Worm (Caenorhabditis elegans) whole organism, mixed stage, embryonic: Measurements from ENCODE around the gene ugt-36.

Source experiments
- blmp-1 ChIP-seq: fragments of 150-350 bp; optimal IDR thresholded peaks from 2 replicates; lab custom pipeline; 2014; ENCODE audit warnings: missing biosample characterization, missing genetic modification characterization
- elt-1 ChIP-seq: sonication (generic microtip); optimal IDR thresholded peaks from 2 replicates; lab custom pipeline; 2017; ENCODE audit warnings: missing genetic modification characterization, mild to moderate bottlenecking, missing compliant biosample characterization, antibody characterized with exemption, moderate library complexity, borderline replicate concordance; ENCODE audit not compliant: insufficient read depth
- nhr-12 ChIP-seq: fragments of 150-350 bp; optimal IDR thresholded peaks from 2 replicates; lab custom pipeline; 2014; ENCODE audit warnings: missing biosample characterization, missing genetic modification characterization
- nhr-237 ChIP-seq: fragments of 150-350 bp; optimal IDR thresholded peaks from 2 replicates; lab custom pipeline; 2014; ENCODE audit warnings: missing biosample characterization, missing genetic modification characterization
- nhr-28 ChIP-seq: fragments of 150-350 bp; optimal IDR thresholded peaks from 2 replicates; lab custom pipeline; 2014; ENCODE audit warnings: missing biosample characterization, missing genetic modification characterization
- snpc-4 ChIP-seq: fragments of 150-350 bp; optimal IDR thresholded peaks from 2 replicates; lab custom pipeline; 2014; ENCODE audit warnings: missing biosample characterization, missing genetic modification characterization
- ztf-11 ChIP-seq: fragments of 150-350 bp; optimal IDR thresholded peaks from 2 replicates; lab custom pipeline; 2014; ENCODE audit warnings: missing biosample characterization, missing genetic modification characterization

DNA sequence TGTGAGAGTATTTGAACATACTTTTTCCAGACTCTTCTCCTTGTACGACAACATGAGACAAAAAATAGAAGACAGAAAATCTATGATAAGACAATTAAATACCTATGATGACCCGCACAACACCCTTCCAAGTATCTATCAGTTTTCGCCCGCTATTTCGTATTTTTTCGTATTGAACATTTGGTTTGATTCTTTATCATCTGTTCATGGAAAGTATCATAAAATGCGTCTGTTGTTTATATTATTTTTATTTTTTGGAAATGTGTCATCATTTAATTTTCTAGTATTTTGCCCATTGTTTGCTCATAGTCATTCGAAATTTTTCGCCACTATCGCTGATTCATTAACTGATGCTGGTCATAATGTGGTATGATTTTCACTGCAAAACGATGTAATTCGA, 9.7 kb upstream of the ugt-36 start, which contains the start of gene ugt-39:
- TF ChIP-seq ztf-11 (tag; lab: Kevin White, UChicago) (no peak), nhr-237 (tag; lab: Kevin White, UChicago) (no peak), elt-1 (tag; lab: Kevin White, UChicago) (no peak), nhr-28 (no peak), snpc-4 (tag; lab: Kevin White, UChicago) (no peak), nhr-12 (no peak), blmp-1 (tag; lab: Kevin White, UChicago) (no peak)
